Worm (Caenorhabditis elegans): ENCODE data around the gene C14B9.2.
A peak's percentile ranks its signal among the peaks of the same experiment; 100 is the strongest.

ce11 chrIII:8164771-8165170, 31.3 kb downstream of the C14B9.2 start:
- no peak for TF ChIP-seq snpc-4 (tag; optimal IDR thresholded peaks at IDR 0.05)
- TF ChIP-seq hlh-17 (GFP tag; optimal IDR thresholded peaks at IDR 0.05; ENCODE audit: borderline replicate concordance): no peak
- no peak for TF ChIP-seq lin-13 (GFP tag; optimal IDR thresholded peaks at IDR 0.05)
- no peak for TF ChIP-seq fos-1 (tag; optimal IDR thresholded peaks at IDR 0.05)
- TF ChIP-seq elt-3 (tag; optimal IDR thresholded peaks at IDR 0.05): no peak
- no peak for TF ChIP-seq nhr-28 (tag; optimal IDR thresholded peaks at IDR 0.05)
- no peak for TF ChIP-seq ama-1 (optimal IDR thresholded peaks at IDR 0.05)
- TF ChIP-seq lsy-2 (tag; optimal IDR thresholded peaks at IDR 0.05): no peak
- TF ChIP-seq nhr-85 (tag): no peak
- TF ChIP-seq efl-3 (GFP tag; optimal IDR thresholded peaks at IDR 0.05): no peak
- TF ChIP-seq efl-1 (optimal IDR thresholded peaks at IDR 0.05): no peak
- TF ChIP-seq efl-1 (GFP tag; optimal IDR thresholded peaks at IDR 0.05 in 1 of 2): peak in 1 of 2 experiments; percentile 41
- TF ChIP-seq rnt-1 (tag; optimal IDR thresholded peaks at IDR 0.05): no peak

Data from whole organism, L1 larva.